Worm (Caenorhabditis elegans) whole organism, L1 larva: ENCODE data around the gene F53C3.4.

Experiments
- ceh-82 ChIP-seq, 3 experiments: fragments of 150-350 bp in 1 of 3; sonication (generic microtip) in 2 of 3; optimal IDR thresholded peaks; 2 replicates each; lab custom pipeline; 2014 to 2017; ENCODE audit warnings: missing biosample characterization in 3 of 3, missing genetic modification characterization in 3 of 3
- ces-1 ChIP-seq: fragments of 150-350 bp; optimal IDR thresholded peaks from 2 replicates; lab custom pipeline; 2014; ENCODE audit warnings: missing biosample characterization, missing genetic modification reagents, missing genetic modification characterization
- dpl-1 ChIP-seq, 3 experiments: fragments of 150-350 bp in 2 of 3; sonication (generic microtip) in 1 of 3; optimal IDR thresholded peaks; 2 replicates each; lab custom pipeline; 2014 to 2017; ENCODE audit warnings: missing biosample characterization in 3 of 3, missing genetic modification characterization in 3 of 3, missing genetic modification reagents in 3 of 3
- egl-13 ChIP-seq: sonication (generic microtip); optimal IDR thresholded peaks from 2 replicates; lab custom pipeline; 2016; ENCODE audit warnings: missing genotype, missing genetic modification reagents, missing genetic modification characterization, missing compliant biosample characterization
- egl-27 ChIP-seq, 2 experiments: fragments of 150-350 bp in 1 of 2; sonication (generic microtip); optimal IDR thresholded peaks; 3 replicates each; lab custom pipeline; 2017 to 2018; ENCODE audit warnings: missing biosample characterization in 2 of 2, missing genetic modification characterization in 2 of 2, missing genetic modification reagents in 2 of 2
- elt-3 ChIP-seq, 6 experiments: fragments of 150-350 bp in 1 of 6; sonication (generic microtip); optimal IDR thresholded peaks; 2 replicates each; lab custom pipeline; 2017 to 2018; ENCODE audit warnings: missing biosample characterization in 6 of 6, missing genetic modification characterization in 6 of 6, inconsistent platforms in 1 of 6
- fkh-10 ChIP-seq: sonication (generic microtip); optimal IDR thresholded peaks from 2 replicates; lab custom pipeline; 2017; ENCODE audit warnings: missing biosample characterization, missing genetic modification reagents, missing genetic modification characterization
- lsy-2 ChIP-seq, 2 experiments: fragments of 150-350 bp; optimal IDR thresholded peaks; 2 replicates each; lab custom pipeline; 2014; ENCODE audit warnings: missing biosample characterization in 2 of 2, missing genetic modification characterization in 2 of 2
- nhr-90 ChIP-seq: sonication (generic microtip); optimal IDR thresholded peaks from 2 replicates; lab custom pipeline; 2016; ENCODE audit warnings: mild to moderate bottlenecking, missing genetic modification characterization, missing compliant biosample characterization; ENCODE audit not compliant: poor library complexity
- snu-23 ChIP-seq: sonication (generic microtip); optimal IDR thresholded peaks from 2 replicates; lab custom pipeline; 2016; ENCODE audit warnings: missing genetic modification characterization, missing compliant biosample characterization
- unc-86 ChIP-seq: sonication (generic microtip); optimal IDR thresholded peaks from 2 replicates; lab custom pipeline; 2016; ENCODE audit warnings: missing genetic modification characterization, missing compliant biosample characterization

ce11 chrII:3920611-3921010 is 19.4 kb downstream of the F53C3.4 start:
- TF ChIP-seq nhr-90 (tag; lab: Kevin White, UChicago), result no peak
- TF ChIP-seq lsy-2 (tag; optimal IDR thresholded peaks at IDR 0.05; lab: Kevin White, UChicago), result no peak
- TF ChIP-seq fkh-10 (GFP tag; lab: Kevin White, UChicago), result no peak
- TF ChIP-seq elt-3 (tag; optimal IDR thresholded peaks at IDR 0.05; lab: Kevin White, UChicago), result no peak
- TF ChIP-seq unc-86, result no peak
- no peak for TF ChIP-seq egl-13 (tag; lab: Kevin White, UChicago)
- no peak for TF ChIP-seq dpl-1 (GFP tag; optimal IDR thresholded peaks at IDR 0.05; lab: Kevin White, UChicago)
- no peak for TF ChIP-seq snu-23
- no peak for TF ChIP-seq egl-27 (tag; optimal IDR thresholded peaks at IDR 0.05; lab: Kevin White, UChicago)
- no peak for TF ChIP-seq ces-1 (GFP tag; lab: Kevin White, UChicago)
- TF ChIP-seq ceh-82 (tag; optimal IDR thresholded peaks at IDR 0.05; lab: Kevin White, UChicago), result no peak
